Worm (Caenorhabditis elegans) whole organism, mixed stage, embryonic: ENCODE results near the gene arl-5.

Experiments used
- M03D4.4 ChIP-seq: sonication (generic microtip); optimal IDR thresholded peaks from 2 replicates; lab custom pipeline; 2017; ENCODE audit warnings: mild to moderate bottlenecking, missing genetic modification characterization, missing compliant biosample characterization
- bed-3 ChIP-seq: fragments of 200-800 bp; sonication (Bioruptor generic); optimal IDR thresholded peaks from 3 replicates; lab custom pipeline; 2018; ENCODE audit warnings: mild to moderate bottlenecking, missing genetic modification characterization, moderate library complexity, missing compliant biosample characterization
- ceh-39 ChIP-seq: fragments of 150-350 bp; optimal IDR thresholded peaks from 2 replicates; lab custom pipeline; 2014; ENCODE audit warnings: missing biosample characterization, missing genetic modification characterization
- ceh-43 ChIP-seq: fragments of 200-800 bp; sonication (Bioruptor generic); optimal IDR thresholded peaks from 2 replicates; lab custom pipeline; 2018; ENCODE audit warnings: mild to moderate bottlenecking, missing genetic modification characterization, moderate library complexity, missing compliant biosample characterization
- ceh-83 ChIP-seq: fragments of 200-800 bp; sonication (Bioruptor generic); optimal IDR thresholded peaks from 2 replicates; lab custom pipeline; 2018; ENCODE audit warnings: mild to moderate bottlenecking, missing genetic modification characterization, missing compliant biosample characterization
- ces-1 ChIP-seq: fragments of 150-350 bp; optimal IDR thresholded peaks from 2 replicates; lab custom pipeline; 2014; ENCODE audit warnings: missing biosample characterization, missing genetic modification reagents, missing genetic modification characterization
- drap-1 ChIP-seq: fragments of 200-800 bp; sonication (Bioruptor generic); optimal IDR thresholded peaks from 3 replicates; lab custom pipeline; 2018; ENCODE audit warnings: mild to moderate bottlenecking, missing genetic modification characterization, missing compliant biosample characterization
- elt-1 ChIP-seq: sonication (generic microtip); optimal IDR thresholded peaks from 2 replicates; lab custom pipeline; 2017; ENCODE audit warnings: missing genetic modification characterization, mild to moderate bottlenecking, missing compliant biosample characterization, antibody characterized with exemption, moderate library complexity, borderline replicate concordance; ENCODE audit not compliant: insufficient read depth
- elt-3 ChIP-seq: fragments of 150-350 bp; optimal IDR thresholded peaks from 2 replicates; lab custom pipeline; 2014; ENCODE audit warnings: missing biosample characterization, missing genetic modification characterization
- ham-2 ChIP-seq: fragments of 200-800 bp; sonication (Bioruptor generic); optimal IDR thresholded peaks from 2 replicates; lab custom pipeline; 2018; ENCODE audit warnings: mild to moderate bottlenecking, missing genetic modification characterization, missing compliant biosample characterization
- hlh-1 ChIP-seq: fragments of 150-350 bp; optimal IDR thresholded peaks from 2 replicates; lab custom pipeline; 2014; ENCODE audit warnings: missing biosample characterization, missing genetic modification reagents, missing genetic modification characterization
- lin-13 ChIP-seq: fragments of 150-350 bp; optimal IDR thresholded peaks from 2 replicates; lab custom pipeline; 2014; ENCODE audit warnings: missing biosample characterization, missing genetic modification characterization
- lin-32 ChIP-seq: fragments of 200-800 bp; sonication (Bioruptor generic); optimal IDR thresholded peaks from 2 replicates; lab custom pipeline; 2018; ENCODE audit warnings: mild to moderate bottlenecking, missing genetic modification characterization, missing compliant biosample characterization
- lsy-2 ChIP-seq: fragments of 150-350 bp; optimal IDR thresholded peaks from 2 replicates; lab custom pipeline; 2014; ENCODE audit warnings: missing biosample characterization, missing genetic modification characterization
- mep-1 ChIP-seq: fragments of 150-350 bp; optimal IDR thresholded peaks from 2 replicates; lab custom pipeline; 2017; ENCODE audit warnings: missing biosample characterization, missing genetic modification reagents, missing genetic modification characterization, inconsistent platforms
- mls-2 ChIP-seq: sonication (generic microtip); optimal IDR thresholded peaks from 2 replicates; lab custom pipeline; 2016; ENCODE audit warnings: mild to moderate bottlenecking, missing genetic modification characterization, moderate library complexity, missing compliant biosample characterization
- nhr-12 ChIP-seq: fragments of 150-350 bp; optimal IDR thresholded peaks from 2 replicates; lab custom pipeline; 2014; ENCODE audit warnings: missing biosample characterization, missing genetic modification characterization
- nhr-237 ChIP-seq: fragments of 150-350 bp; optimal IDR thresholded peaks from 2 replicates; lab custom pipeline; 2014; ENCODE audit warnings: missing biosample characterization, missing genetic modification characterization
- nhr-28 ChIP-seq: fragments of 150-350 bp; optimal IDR thresholded peaks from 2 replicates; lab custom pipeline; 2014; ENCODE audit warnings: missing biosample characterization, missing genetic modification characterization
- nhr-76 ChIP-seq: sonication (generic microtip); optimal IDR thresholded peaks from 2 replicates; lab custom pipeline; 2017; ENCODE audit warnings: missing biosample characterization, missing genetic modification characterization
- pha-4 ChIP-seq: fragments of 150-350 bp; optimal IDR thresholded peaks from 2 replicates; lab custom pipeline; 2018; ENCODE audit warnings: missing biosample characterization, missing genetic modification reagents, missing genetic modification characterization
- sem-2 ChIP-seq: fragments of 200-800 bp; sonication (Bioruptor generic); optimal IDR thresholded peaks from 2 replicates; lab custom pipeline; 2018; ENCODE audit warnings: mild to moderate bottlenecking, missing genetic modification characterization, missing compliant biosample characterization
- snpc-4 ChIP-seq: fragments of 150-350 bp; optimal IDR thresholded peaks from 2 replicates; lab custom pipeline; 2014; ENCODE audit warnings: missing biosample characterization, missing genetic modification characterization
- sptf-1 ChIP-seq: sonication (generic microtip); optimal IDR thresholded peaks from 2 replicates; lab custom pipeline; 2017; ENCODE audit warnings: mild to moderate bottlenecking, missing genetic modification characterization, moderate library complexity, missing compliant biosample characterization
- tbx-8 ChIP-seq: fragments of 200-800 bp; sonication (Bioruptor generic); optimal IDR thresholded peaks from 2 replicates; lab custom pipeline; 2018; ENCODE audit warnings: mild to moderate bottlenecking, missing genetic modification characterization, moderate library complexity, missing compliant biosample characterization
- unc-120 ChIP-seq: sonication (generic microtip); optimal IDR thresholded peaks from 2 replicates; lab custom pipeline; 2017; ENCODE audit warnings: missing genetic modification characterization, missing compliant biosample characterization; ENCODE audit not compliant: poor library complexity, severe bottlenecking
- unc-39 ChIP-seq: fragments of 150-350 bp; optimal IDR thresholded peaks from 2 replicates; lab custom pipeline; 2014; ENCODE audit warnings: missing biosample characterization, missing genetic modification characterization
- unc-62 ChIP-seq: fragments of 150-350 bp; optimal IDR thresholded peaks from 2 replicates; lab custom pipeline; 2014; ENCODE audit warnings: missing biosample characterization, missing genetic modification reagents, missing genetic modification characterization
- zip-8 ChIP-seq: fragments of 150-350 bp; optimal IDR thresholded peaks from 2 replicates; lab custom pipeline; 2014; ENCODE audit warnings: missing biosample characterization, missing genetic modification characterization
- ztf-11 ChIP-seq: fragments of 150-350 bp; optimal IDR thresholded peaks from 2 replicates; lab custom pipeline; 2014; ENCODE audit warnings: missing biosample characterization, missing genetic modification characterization

Gene arl-5

ce11 chrIII:9822942-9823341 is at the start of gene arl-5:
Gene arl-5 (plus strand): TSS chrIII:9823242.
- TF ChIP-seq unc-39 (tag; lab: Kevin White, UChicago) (no peak), hlh-1 (tag; lab: Kevin White, UChicago) (no peak), mep-1 (no peak), mls-2 (tag; lab: Kevin White, UChicago) (no peak), ztf-11 (tag; lab: Kevin White, UChicago) (no peak), drap-1 (GFP tag; lab: Kevin White, UChicago) (no peak), ceh-83 (GFP tag; lab: Kevin White, UChicago) (no peak), tbx-8 (GFP tag; lab: Kevin White, UChicago) (no peak)

- TF ChIP-seq ceh-39 (tag; lab: Kevin White, UChicago) (no peak), mls-2 (tag; lab: Kevin White, UChicago) (no peak), elt-1 (no peak), unc-120 (no peak), elt-3 (tag; lab: Kevin White, UChicago) (no peak), M03D4.4 (tag; lab: Kevin White, UChicago) (no peak), ztf-11 (tag; lab: Kevin White, UChicago) (no peak), lsy-2 (tag; lab: Kevin White, UChicago) (no peak), sptf-1 (no peak), hlh-1 (tag; lab: Kevin White, UChicago) (no peak), ceh-43 (GFP tag; lab: Kevin White, UChicago) (no peak), ces-1 (no peak), unc-39 (tag; lab: Kevin White, UChicago) (no peak), lin-13 (tag; lab: Kevin White, UChicago) (no peak), zip-8 (tag; lab: Kevin White, UChicago) (no peak), bed-3 (GFP tag; lab: Kevin White, UChicago) (no peak)
- TF ChIP-seq, all 35 proteins: peak for 0
Measured at ce11 chrIII:9775916-9776315, 47.1 kb upstream of the arl-5 start.

DNA sequence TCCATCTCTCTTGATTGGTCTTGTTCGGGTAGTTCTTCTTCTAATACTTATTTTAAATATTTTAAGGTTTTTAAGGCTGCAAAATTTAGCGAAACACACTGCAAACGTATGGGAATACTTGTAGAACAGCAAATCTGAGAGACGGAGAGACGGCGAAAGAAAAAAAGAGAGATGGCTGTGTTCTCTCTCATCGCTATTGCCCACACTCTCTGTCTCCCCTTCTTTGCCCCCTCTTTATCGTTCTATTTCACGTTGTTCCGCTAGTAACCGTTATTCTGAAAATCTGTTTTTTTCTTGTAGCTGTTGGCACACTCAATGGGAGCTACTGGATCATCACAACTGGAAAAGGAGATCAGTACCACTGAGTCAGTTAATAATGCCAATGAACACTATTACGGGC is 46.7 kb upstream of the arl-5 start, which contains the start of gene usp-46:
TSS of gene usp-46 (plus strand) at position 301 of the 400 bp plus-strand sequence.
- TF ChIP-seq ceh-39 (tag; lab: Kevin White, UChicago) (peak; percentile 16), unc-120 (peak; percentile 20), ham-2 (GFP tag; lab: Kevin White, UChicago) (no peak), mep-1 (no peak)

- TF ChIP-seq nhr-237 (no peak), sem-2 (GFP tag; lab: Kevin White, UChicago) (no peak), sptf-1 (no peak), unc-62 (GFP tag; lab: Kevin White, UChicago) (no peak), drap-1 (GFP tag; lab: Kevin White, UChicago) (no peak), nhr-28 (tag; lab: Kevin White, UChicago) (no peak), ham-2 (GFP tag; lab: Kevin White, UChicago) (no peak), unc-120 (no peak), ceh-43 (GFP tag; lab: Kevin White, UChicago) (no peak), ceh-83 (GFP tag; lab: Kevin White, UChicago) (no peak), lin-32 (GFP tag; lab: Kevin White, UChicago) (no peak), elt-1 (no peak)
Measured at ce11 chrIII:9779080-9779479, 44.0 kb upstream of the arl-5 start.

DNA sequence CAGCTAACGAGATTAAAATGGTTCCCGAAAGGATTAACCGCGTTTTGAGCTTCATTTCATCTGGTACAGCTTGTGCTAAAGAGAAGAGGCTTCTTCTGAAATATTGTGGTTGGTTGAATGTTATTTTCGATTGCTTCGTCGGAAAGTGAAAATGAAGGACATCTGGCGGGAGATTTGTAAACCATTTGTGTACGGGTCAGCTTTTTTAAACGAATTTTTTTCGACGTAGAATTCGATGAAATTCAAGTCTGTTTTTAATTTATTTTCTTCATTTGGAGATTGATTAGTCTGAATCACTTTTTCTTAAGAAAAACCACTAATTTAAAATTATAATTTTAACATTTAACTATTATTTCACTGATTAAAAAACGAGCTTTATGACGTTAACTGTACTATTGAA is 42.8 kb upstream of the arl-5 start, which contains the start of gene sqv-3:
TSS of gene sqv-3 (minus strand) at position 101 of the 400 bp plus-strand sequence.
- TF ChIP-seq ceh-43 (GFP tag; lab: Kevin White, UChicago), result no peak
- TF ChIP-seq ceh-39 (tag; lab: Kevin White, UChicago), result no peak
- TF ChIP-seq pha-4 (tag; lab: Kevin White, UChicago), result no peak
- no peak for TF ChIP-seq hlh-1 (tag; lab: Kevin White, UChicago)
- no peak for TF ChIP-seq snpc-4 (tag; lab: Kevin White, UChicago)
- TF ChIP-seq elt-3 (tag; lab: Kevin White, UChicago), result no peak
- TF ChIP-seq ham-2 (GFP tag; lab: Kevin White, UChicago), result no peak
- no peak for TF ChIP-seq lin-13 (tag; lab: Kevin White, UChicago)
- no peak for TF ChIP-seq nhr-12
- TF ChIP-seq sem-2 (GFP tag; lab: Kevin White, UChicago), result no peak
- no peak for TF ChIP-seq nhr-76 (tag; lab: Kevin White, UChicago)
- TF ChIP-seq nhr-28 (tag; lab: Kevin White, UChicago), result no peak
